Worm (Caenorhabditis elegans) whole organism, late embryonic: ENCODE data around the gene syp-1.

ENCODE experiments used
- C08G9.2 ChIP-seq: sonication (generic microtip); optimal IDR thresholded peaks from 2 replicates; lab custom pipeline; 2016; ENCODE audit warnings: mild to moderate bottlenecking, missing genetic modification characterization, moderate library complexity, missing compliant biosample characterization
- F13H6.1 ChIP-seq: sonication (generic microtip); optimal IDR thresholded peaks from 2 replicates; lab custom pipeline; 2016; ENCODE audit warnings: missing genetic modification characterization, missing compliant biosample characterization
- K02D7.2 ChIP-seq: sonication (generic microtip); optimal IDR thresholded peaks from 2 replicates; lab custom pipeline; 2017; ENCODE audit warnings: mild to moderate bottlenecking, missing genetic modification characterization, missing compliant biosample characterization
- T23F11.4 ChIP-seq: fragments of 200-800 bp; sonication (Bioruptor generic); optimal IDR thresholded peaks from 2 replicates; lab custom pipeline; 2018; ENCODE audit warnings: mild to moderate bottlenecking, missing genetic modification characterization, missing compliant biosample characterization
- Y22D7AL.16 ChIP-seq: sonication (generic microtip); optimal IDR thresholded peaks from 2 replicates; lab custom pipeline; 2016; ENCODE audit warnings: missing genetic modification characterization, missing compliant biosample characterization
- ahr-1 ChIP-seq: sonication (generic microtip); optimal IDR thresholded peaks from 2 replicates; lab custom pipeline; 2016; ENCODE audit warnings: missing genetic modification characterization, missing compliant biosample characterization
- ceh-14 ChIP-seq: sonication (generic microtip); optimal IDR thresholded peaks from 2 replicates; lab custom pipeline; 2016; ENCODE audit warnings: missing genotype, missing genetic modification characterization, missing compliant biosample characterization
- ceh-18 ChIP-seq: sonication (generic microtip); optimal IDR thresholded peaks from 2 replicates; lab custom pipeline; 2016; ENCODE audit warnings: missing genetic modification characterization, missing compliant biosample characterization
- ceh-19 ChIP-seq: fragments of 200-800 bp; sonication (Bioruptor generic); optimal IDR thresholded peaks from 2 replicates; lab custom pipeline; 2018; ENCODE audit warnings: mild to moderate bottlenecking, missing genetic modification characterization, missing compliant biosample characterization
- ceh-2 ChIP-seq: sonication (generic microtip); optimal IDR thresholded peaks from 2 replicates; lab custom pipeline; 2016; ENCODE audit warnings: missing genotype, missing genetic modification characterization, missing compliant biosample characterization
- ceh-22 ChIP-seq: sonication (generic microtip); optimal IDR thresholded peaks from 2 replicates; lab custom pipeline; 2017; ENCODE audit warnings: missing biosample characterization, missing genetic modification characterization
- ceh-31 ChIP-seq: sonication (generic microtip); optimal IDR thresholded peaks from 2 replicates; lab custom pipeline; 2016; ENCODE audit warnings: missing genetic modification characterization, missing compliant biosample characterization
- ceh-34 ChIP-seq: sonication (generic microtip); optimal IDR thresholded peaks from 2 replicates; lab custom pipeline; 2016; ENCODE audit warnings: mild to moderate bottlenecking, missing genetic modification characterization, missing compliant biosample characterization
- ceh-6 ChIP-seq: fragments of 200-800 bp; sonication (Bioruptor generic); optimal IDR thresholded peaks from 2 replicates; lab custom pipeline; 2018; ENCODE audit warnings: mild to moderate bottlenecking, missing genetic modification characterization, missing compliant biosample characterization
- dmd-4 ChIP-seq: sonication (generic microtip); optimal IDR thresholded peaks from 2 replicates; lab custom pipeline; 2016; ENCODE audit warnings: borderline replicate concordance, missing genetic modification characterization, missing compliant biosample characterization
- elt-2 ChIP-seq: sonication (generic microtip); optimal IDR thresholded peaks from 2 replicates; lab custom pipeline; 2016; ENCODE audit warnings: missing genetic modification reagents, missing genetic modification characterization, missing compliant biosample characterization
- elt-4 ChIP-seq: sonication (generic microtip); optimal IDR thresholded peaks from 2 replicates; lab custom pipeline; 2016; ENCODE audit warnings: missing genetic modification characterization, missing compliant biosample characterization
- ets-4 ChIP-seq: sonication (generic microtip); optimal IDR thresholded peaks from 2 replicates; lab custom pipeline; 2016; ENCODE audit warnings: missing genetic modification characterization, missing compliant biosample characterization
- eyg-1 ChIP-seq: sonication (generic microtip); optimal IDR thresholded peaks from 2 replicates; lab custom pipeline; 2016; ENCODE audit warnings: missing genotype, missing genetic modification characterization, missing compliant biosample characterization
- fax-1 ChIP-seq: sonication (generic microtip); optimal IDR thresholded peaks from 2 replicates; lab custom pipeline; 2016; ENCODE audit warnings: missing genotype, missing genetic modification characterization, missing compliant biosample characterization
- fkh-10 ChIP-seq: fragments of 150-350 bp; optimal IDR thresholded peaks from 2 replicates; lab custom pipeline; 2014; ENCODE audit warnings: missing biosample characterization, missing genetic modification reagents, missing genetic modification characterization
- gmeb-2 ChIP-seq: sonication (generic microtip); optimal IDR thresholded peaks from 2 replicates; lab custom pipeline; 2016; ENCODE audit warnings: missing genetic modification characterization, inconsistent platforms, missing compliant biosample characterization
- hlh-13 ChIP-seq: fragments of 200-800 bp; sonication (Bioruptor generic); optimal IDR thresholded peaks from 2 replicates; lab custom pipeline; 2018; ENCODE audit warnings: mild to moderate bottlenecking, missing genetic modification characterization, missing compliant biosample characterization
- hlh-15 ChIP-seq: sonication (generic microtip); optimal IDR thresholded peaks from 2 replicates; lab custom pipeline; 2016; ENCODE audit warnings: missing genetic modification characterization, missing compliant biosample characterization
- hlh-30 ChIP-seq: sonication (generic microtip); optimal IDR thresholded peaks from 2 replicates; lab custom pipeline; 2017; ENCODE audit warnings: antibody characterized with exemption, missing genetic modification characterization, missing compliant biosample characterization; ENCODE audit not compliant: insufficient read depth
- hlh-6 ChIP-seq: sonication (generic microtip); optimal IDR thresholded peaks from 2 replicates; lab custom pipeline; 2016; ENCODE audit warnings: missing genotype, missing genetic modification characterization, missing compliant biosample characterization
- hlh-8 ChIP-seq: sonication (generic microtip); optimal IDR thresholded peaks from 2 replicates; lab custom pipeline; 2016; ENCODE audit warnings: missing genotype, missing genetic modification characterization, missing compliant biosample characterization
- lim-6 ChIP-seq: sonication (generic microtip); optimal IDR thresholded peaks from 2 replicates; lab custom pipeline; 2016; ENCODE audit warnings: missing genetic modification characterization, missing compliant biosample characterization
- lin-11 ChIP-seq: fragments of 200-800 bp; sonication (Bioruptor generic); optimal IDR thresholded peaks from 2 replicates; lab custom pipeline; 2018; ENCODE audit warnings: mild to moderate bottlenecking, missing genetic modification characterization, missing compliant biosample characterization
- mec-3 ChIP-seq: sonication (generic microtip); optimal IDR thresholded peaks from 2 replicates; lab custom pipeline; 2016; ENCODE audit warnings: borderline replicate concordance, missing genetic modification characterization, missing compliant biosample characterization
- nfya-1 ChIP-seq: sonication (generic microtip); optimal IDR thresholded peaks from 2 replicates; lab custom pipeline; 2017; ENCODE audit warnings: missing genetic modification characterization, mild to moderate bottlenecking, missing compliant biosample characterization, antibody characterized with exemption, moderate library complexity
- nhr-11 ChIP-seq: fragments of 150-350 bp; optimal IDR thresholded peaks from 2 replicates; lab custom pipeline; 2014; ENCODE audit warnings: missing biosample characterization, missing genetic modification characterization
- nhr-232 ChIP-seq: sonication (generic microtip); optimal IDR thresholded peaks from 2 replicates; lab custom pipeline; 2016; ENCODE audit warnings: missing genetic modification characterization, missing compliant biosample characterization
- npax-4 ChIP-seq: sonication (generic microtip); optimal IDR thresholded peaks from 2 replicates; lab custom pipeline; 2016; ENCODE audit warnings: missing genetic modification characterization, missing compliant biosample characterization
- odd-2 ChIP-seq: sonication (generic microtip); optimal IDR thresholded peaks from 2 replicates; lab custom pipeline; 2017; ENCODE audit warnings: antibody characterized with exemption, mild to moderate bottlenecking, missing genetic modification characterization, missing compliant biosample characterization
- pag-3 ChIP-seq: sonication (generic microtip); optimal IDR thresholded peaks from 2 replicates; lab custom pipeline; 2016; ENCODE audit warnings: missing compliant biosample characterization, missing genetic modification characterization, borderline replicate concordance
- pha-2 ChIP-seq: sonication (generic microtip); optimal IDR thresholded peaks from 2 replicates; lab custom pipeline; 2017; ENCODE audit warnings: mild to moderate bottlenecking, missing genetic modification characterization, missing compliant biosample characterization
- pha-4 ChIP-seq: fragments of 150-350 bp; optimal IDR thresholded peaks from 2 replicates; lab custom pipeline; 2018; ENCODE audit warnings: missing biosample characterization, missing genetic modification reagents, missing genetic modification characterization
- pros-1 ChIP-seq: fragments of 150-350 bp; optimal IDR thresholded peaks from 2 replicates; lab custom pipeline; 2014; ENCODE audit warnings: missing biosample characterization, missing genetic modification reagents, missing genetic modification characterization
- ref-2 ChIP-seq: sonication (generic microtip); optimal IDR thresholded peaks from 2 replicates; lab custom pipeline; 2016; ENCODE audit warnings: missing genetic modification characterization, missing compliant biosample characterization
- rnt-1 ChIP-seq: sonication (generic microtip); optimal IDR thresholded peaks from 2 replicates; lab custom pipeline; 2016; ENCODE audit warnings: missing genetic modification characterization, missing compliant biosample characterization
- sdc-2 ChIP-seq: sonication (generic microtip); optimal IDR thresholded peaks from 2 replicates; lab custom pipeline; 2016; ENCODE audit warnings: missing genotype, missing genetic modification characterization, missing compliant biosample characterization
- sox-4 ChIP-seq: sonication (generic microtip); optimal IDR thresholded peaks from 2 replicates; lab custom pipeline; 2017; ENCODE audit warnings: mild to moderate bottlenecking, missing genetic modification characterization, inconsistent platforms, missing compliant biosample characterization
- tbx-2 ChIP-seq: sonication (generic microtip); optimal IDR thresholded peaks from 2 replicates; lab custom pipeline; 2016; ENCODE audit warnings: missing genetic modification characterization, missing compliant biosample characterization
- tbx-7 ChIP-seq: sonication (generic microtip); optimal IDR thresholded peaks from 2 replicates; lab custom pipeline; 2016; ENCODE audit warnings: missing genotype, missing genetic modification characterization, missing compliant biosample characterization
- ttx-3 ChIP-seq: sonication (generic microtip); optimal IDR thresholded peaks from 2 replicates; lab custom pipeline; 2016; ENCODE audit warnings: missing genetic modification reagents, missing genetic modification characterization, missing compliant biosample characterization
- unc-3 ChIP-seq, 2 experiments: fragments of 200-800 bp in 1 of 2; sonication (Bioruptor generic) in 1 of 2; sonication (generic microtip) in 1 of 2; conservative IDR thresholded peaks in 1 of 2; optimal IDR thresholded peaks in 1 of 2; 2 replicates each; pipeline versions ENCODE4 v1.3.6 to Lab custom; 2016 to 2022; ENCODE audit warnings: missing compliant biosample characterization in 2 of 2, missing genetic modification characterization in 2 of 2, missing genetic modification reagents in 1 of 2
- unc-42 ChIP-seq: sonication (generic microtip); optimal IDR thresholded peaks from 2 replicates; lab custom pipeline; 2016; ENCODE audit warnings: missing genotype, missing genetic modification characterization, missing compliant biosample characterization
- unc-86 ChIP-seq: sonication (generic microtip); optimal IDR thresholded peaks from 2 replicates; lab custom pipeline; 2016; ENCODE audit warnings: missing genetic modification characterization, missing compliant biosample characterization
- zip-5 ChIP-seq: sonication (generic microtip); optimal IDR thresholded peaks from 2 replicates; lab custom pipeline; 2016; ENCODE audit warnings: missing genetic modification characterization, missing compliant biosample characterization
- ztf-16 ChIP-seq: sonication (generic microtip); optimal IDR thresholded peaks from 2 replicates; lab custom pipeline; 2017; ENCODE audit warnings: missing genetic modification characterization, missing compliant biosample characterization

The syp-1 gene

DNA sequence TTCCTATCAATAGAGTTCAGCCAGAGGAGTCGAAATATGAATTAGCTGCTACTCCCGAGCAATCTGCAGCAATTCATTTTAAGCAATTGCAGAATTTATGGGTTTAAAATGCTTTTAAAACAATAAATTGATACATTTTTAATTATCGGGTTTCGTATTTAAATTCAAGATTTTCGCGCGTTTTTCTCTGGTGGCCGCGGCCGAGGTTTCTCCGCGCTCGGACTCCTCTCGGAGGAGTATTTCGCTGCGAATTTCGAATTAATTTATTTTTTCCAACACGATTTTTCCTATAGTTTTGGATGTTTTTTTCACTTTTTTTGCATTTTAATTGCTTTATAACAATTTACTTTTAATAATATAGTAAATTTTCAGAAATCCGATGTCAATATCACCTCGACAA is 2.6 kb upstream of the syp-1 start, which contains the start of gene F13A7.14:
F13A7.14 (plus strand) TSS at position 373 of the 400 bp plus-strand sequence.
- TF ChIP-seq ceh-34 (tag; lab: Kevin White, UChicago) (peak; percentile 53), C08G9.2 (tag; lab: Kevin White, UChicago) (peak; percentile 96), F13H6.1 (tag; lab: Kevin White, UChicago) (peak; percentile 57), sdc-2 (tag; lab: Kevin White, UChicago) (no peak), elt-4 (tag; lab: Kevin White, UChicago) (no peak), eyg-1 (tag; lab: Kevin White, UChicago) (no peak), pha-4 (no peak), mec-3 (tag; lab: Kevin White, UChicago) (peak; percentile 72), ahr-1 (no peak), ceh-2 (tag; lab: Kevin White, UChicago) (peak; percentile 92), gmeb-2 (tag; lab: Kevin White, UChicago) (no peak), Y22D7AL.16 (tag; lab: Kevin White, UChicago) (no peak), hlh-30 (tag; lab: Kevin White, UChicago) (no peak), dmd-4 (tag; lab: Kevin White, UChicago) (no peak), ztf-16 (no peak), tbx-7 (tag; lab: Kevin White, UChicago) (peak; percentile 88), hlh-8 (tag; lab: Kevin White, UChicago) (peak; percentile 64), unc-42 (tag; lab: Kevin White, UChicago) (peak; percentile 56), npax-4 (tag; lab: Kevin White, UChicago) (no peak), hlh-6 (tag; lab: Kevin White, UChicago) (no peak), fax-1 (tag; lab: Kevin White, UChicago) (peak; percentile 51), hlh-15 (tag; lab: Kevin White, UChicago) (no peak), K02D7.2 (tag; lab: Kevin White, UChicago) (no peak), pros-1 (tag; lab: Kevin White, UChicago) (no peak), elt-2 (tag; lab: Kevin White, UChicago) (no peak), tbx-2 (tag; lab: Kevin White, UChicago) (peak; percentile 68), zip-5 (tag; lab: Kevin White, UChicago) (peak; percentile 82), ttx-3 (no peak), ceh-14 (tag; lab: Kevin White, UChicago) (peak; percentile 80), fkh-10 (GFP tag; lab: Kevin White, UChicago) (no peak), odd-2 (tag; lab: Kevin White, UChicago) (no peak), nfya-1 (tag; lab: Kevin White, UChicago) (peak; percentile 31), ets-4 (tag; lab: Kevin White, UChicago) (peak; percentile 92), lin-11 (tag; lab: Kevin White, UChicago) (no peak), hlh-13 (GFP tag; lab: Kevin White, UChicago) (no peak), pag-3 (no peak), ref-2 (tag; lab: Kevin White, UChicago) (peak; percentile 86), rnt-1 (tag; lab: Kevin White, UChicago) (peak; percentile 77), nhr-232 (no peak), sox-4 (tag; lab: Kevin White, UChicago) (no peak), ceh-31 (tag; lab: Kevin White, UChicago) (peak; percentile 93), lim-6 (tag; lab: Kevin White, UChicago) (peak; percentile 60), nhr-11 (tag; lab: Kevin White, UChicago) (no peak)

ce11 chrV:16405366-16405765 is 1.3 kb downstream of the syp-1 start:
- TF ChIP-seq T23F11.4 (GFP tag; lab: Kevin White, UChicago) (no peak), lim-6 (tag; lab: Kevin White, UChicago) (no peak), ceh-22 (tag; lab: Kevin White, UChicago) (no peak), hlh-6 (tag; lab: Kevin White, UChicago) (no peak), elt-4 (tag; lab: Kevin White, UChicago) (no peak), hlh-8 (tag; lab: Kevin White, UChicago) (no peak), mec-3 (tag; lab: Kevin White, UChicago) (no peak), ceh-6 (GFP tag; lab: Kevin White, UChicago) (no peak), ceh-18 (tag; lab: Kevin White, UChicago) (no peak), ets-4 (tag; lab: Kevin White, UChicago) (no peak), ceh-19 (GFP tag; lab: Kevin White, UChicago) (no peak), pha-4 (no peak), ahr-1 (no peak), pha-2 (tag; lab: Kevin White, UChicago) (no peak), unc-42 (tag; lab: Kevin White, UChicago) (no peak), unc-86 (no peak), unc-3 (GFP tag; conservative IDR thresholded peaks at IDR 0.05; lab: Robert Waterston, UW) (no peak), unc-3 (tag; optimal IDR thresholded peaks at IDR 0.05; lab: Kevin White, UChicago) (no peak)
- TF ChIP-seq, all 69 proteins: peak for 0
